Worm (Caenorhabditis elegans) whole organism, L1 larva: Measurements from ENCODE around the gene cyp-14A2.

ENCODE experiments used
- ama-1 ChIP-seq: fragments of 150-350 bp; optimal IDR thresholded peaks from 2 replicates; lab custom pipeline; 2014
- efl-1 ChIP-seq, 4 experiments: fragments of 150-350 bp; optimal IDR thresholded peaks in 3 of 4; peaks in 1 of 4; 1 replicate in 1 of 4; 2 replicates in 3 of 4; lab custom pipeline; 2014; ENCODE audit warnings: missing biosample characterization in 2 of 4, missing genetic modification characterization in 2 of 4, missing genetic modification reagents in 2 of 4
- egl-13 ChIP-seq: sonication (generic microtip); optimal IDR thresholded peaks from 2 replicates; lab custom pipeline; 2016; ENCODE audit warnings: missing genotype, missing genetic modification reagents, missing genetic modification characterization, missing compliant biosample characterization
- elt-2 ChIP-seq: sonication (generic microtip); optimal IDR thresholded peaks from 2 replicates; lab custom pipeline; 2016; ENCODE audit warnings: missing genetic modification characterization, mild to moderate bottlenecking, inconsistent platforms, missing compliant biosample characterization, missing genetic modification reagents
- nhr-28 ChIP-seq: fragments of 150-350 bp; optimal IDR thresholded peaks from 2 replicates; lab custom pipeline; 2014; ENCODE audit warnings: missing biosample characterization, missing genetic modification characterization
- nhr-77 ChIP-seq: fragments of 150-350 bp; optimal IDR thresholded peaks from 2 replicates; lab custom pipeline; 2014; ENCODE audit warnings: missing biosample characterization, missing genetic modification characterization
- sox-4 ChIP-seq: sonication (generic microtip); optimal IDR thresholded peaks from 2 replicates; lab custom pipeline; 2016; ENCODE audit warnings: missing genetic modification characterization, missing compliant biosample characterization
- sptf-1 ChIP-seq: fragments of 150-350 bp; optimal IDR thresholded peaks from 2 replicates; lab custom pipeline; 2014; ENCODE audit warnings: missing biosample characterization, missing genetic modification characterization
- unc-30 ChIP-seq: sonication (generic microtip); optimal IDR thresholded peaks from 2 replicates; lab custom pipeline; 2017; ENCODE audit warnings: missing biosample characterization, missing genetic modification characterization
- xbp-1 ChIP-seq: sonication (generic microtip); optimal IDR thresholded peaks from 2 replicates; lab custom pipeline; 2016; ENCODE audit warnings: missing genetic modification characterization, missing compliant biosample characterization
- ztf-11 ChIP-seq, 2 experiments: sonication (generic microtip); optimal IDR thresholded peaks; 2 replicates each; lab custom pipeline; 2016 to 2017; ENCODE audit warnings: missing genetic modification characterization in 2 of 2, missing biosample characterization in 1 of 2, missing compliant biosample characterization in 1 of 2

- TF ChIP-seq xbp-1 (tag; lab: Kevin White, UChicago) (no peak), ztf-11 (tag; optimal IDR thresholded peaks at IDR 0.05; lab: Kevin White, UChicago) (no peak), efl-1 (optimal IDR thresholded peaks at IDR 0.05; lab: Kevin White, UChicago) (no peak), efl-1 (GFP tag; optimal IDR thresholded peaks at IDR 0.05 in 1 of 2; lab: Kevin White, UChicago) (no peak), nhr-77 (tag; lab: Kevin White, UChicago) (no peak), ama-1 (no peak), unc-30 (no peak), sptf-1 (tag; lab: Kevin White, UChicago) (no peak), sox-4 (no peak), egl-13 (tag; lab: Kevin White, UChicago) (no peak), elt-2 (no peak), nhr-28 (tag; lab: Kevin White, UChicago) (no peak)
Measured at ce11 chrX:13262195-13262594, 7.3 kb downstream of the cyp-14A2 start, which contains the start of gene K09A11.1.
